Worm (Caenorhabditis elegans) whole organism, midembryonic: ENCODE results near the gene F44F4.3.

Experiments
- T22C8.4 ChIP-seq: fragments of 200-800 bp; sonication (Bioruptor generic); IDR thresholded peaks from 2 replicates; pipeline ENCODE4 v1.3.6; 2022; ENCODE audit warnings: missing genetic modification characterization, missing compliant biosample characterization
- cog-1 ChIP-seq: sonication (generic microtip); optimal IDR thresholded peaks from 2 replicates; lab custom pipeline; 2016; ENCODE audit warnings: missing genetic modification characterization, missing compliant biosample characterization
- flt-1 ChIP-seq: fragments of 200-800 bp; sonication (Bioruptor generic); IDR thresholded peaks from 2 replicates; pipeline ENCODE4 v1.3.6; 2022; ENCODE audit warnings: missing genetic modification characterization, missing compliant biosample characterization
- klf-2 ChIP-seq: fragments of 200-800 bp; sonication (Bioruptor generic); conservative IDR thresholded peaks from 2 replicates; pipeline ENCODE4 v1.3.6; 2022; ENCODE audit warnings: missing genetic modification reagents, missing genetic modification characterization, missing compliant biosample characterization
- med-1 ChIP-seq: sonication (generic microtip); optimal IDR thresholded peaks from 2 replicates; lab custom pipeline; 2017; ENCODE audit warnings: missing genetic modification characterization, mild to moderate bottlenecking, missing compliant biosample characterization, antibody characterized with exemption, missing genetic modification reagents; ENCODE audit not compliant: insufficient read depth
- ref-1 ChIP-seq: fragments of 200-800 bp; sonication (Bioruptor generic); conservative IDR thresholded peaks from 2 replicates; pipeline ENCODE4 v1.3.6; 2022; ENCODE audit warnings: missing genetic modification reagents, missing genetic modification characterization, missing compliant biosample characterization
- tab-1 ChIP-seq: fragments of 200-800 bp; sonication (Bioruptor generic); IDR thresholded peaks from 2 replicates; pipeline ENCODE4 v1.3.6; 2022; ENCODE audit warnings: missing genetic modification characterization, missing compliant biosample characterization
- ztf-23 ChIP-seq: fragments of 200-800 bp; sonication (Bioruptor generic); IDR thresholded peaks from 2 replicates; pipeline ENCODE4 v1.3.6; 2022; ENCODE audit warnings: missing genetic modification reagents, missing genetic modification characterization, missing compliant biosample characterization
- ztf-29 ChIP-seq: fragments of 200-800 bp; sonication (Bioruptor generic); IDR thresholded peaks from 2 replicates; pipeline ENCODE4 v1.3.6; 2022; ENCODE audit warnings: missing genetic modification reagents, missing genetic modification characterization, missing compliant biosample characterization

The F44F4.3 gene

DNA sequence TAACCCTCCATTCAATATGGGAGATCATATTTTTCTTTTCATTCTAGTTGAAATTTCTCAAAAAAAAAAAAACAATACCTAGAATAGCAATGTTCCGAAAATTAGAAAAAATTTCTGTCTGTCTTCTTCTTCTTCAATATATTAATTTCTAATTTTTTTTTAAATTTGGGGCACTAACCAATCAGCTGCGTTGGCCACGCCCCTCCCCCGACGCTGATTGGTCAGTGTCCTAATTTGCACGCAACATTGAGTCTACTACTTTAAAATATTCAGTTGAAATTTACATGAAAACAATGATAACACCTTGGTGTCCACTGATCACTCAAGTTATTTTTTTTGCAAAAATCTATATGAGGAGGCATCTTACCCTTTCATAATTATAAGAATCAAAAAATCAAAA, 10.2 kb upstream of the F44F4.3 start:
- TF ChIP-seq ref-1, result no peak
- no peak for TF ChIP-seq cog-1 (tag; lab: Kevin White, UChicago)
- TF ChIP-seq ztf-23, result no peak
- TF ChIP-seq flt-1, result no peak

DNA sequence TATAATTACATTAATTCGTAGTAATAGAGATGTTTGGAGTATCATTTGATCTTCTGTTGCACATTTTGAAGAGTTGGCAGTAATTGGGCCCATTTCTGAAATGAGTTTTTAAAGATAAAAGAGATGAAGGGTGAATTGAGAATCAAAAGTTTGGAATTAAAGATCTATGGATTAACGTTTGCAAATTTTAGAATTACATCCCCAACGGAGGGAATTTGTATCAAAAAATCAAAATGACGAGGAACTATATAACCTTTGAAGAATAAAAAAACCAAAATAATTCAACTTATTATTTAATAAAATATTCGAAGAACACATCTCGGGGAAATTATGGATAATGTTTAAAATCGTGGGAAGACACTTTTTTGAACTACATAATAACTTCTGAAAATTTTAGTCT, 9.3 kb upstream of the F44F4.3 start, which contains the start of gene sra-10:
Gene sra-10, minus strand, starts transcription at position 101 of the 400 bp plus-strand sequence.
- TF ChIP-seq cog-1 (tag; lab: Kevin White, UChicago) (no peak), med-1 (GFP tag; lab: Kevin White, UChicago) (no peak), T22C8.4 (GFP tag; lab: Robert Waterston, UW) (no peak), ztf-29 (no peak), klf-2 (no peak), ztf-23 (no peak), tab-1 (GFP tag; lab: Robert Waterston, UW) (no peak), flt-1 (no peak), ref-1 (no peak)

DNA sequence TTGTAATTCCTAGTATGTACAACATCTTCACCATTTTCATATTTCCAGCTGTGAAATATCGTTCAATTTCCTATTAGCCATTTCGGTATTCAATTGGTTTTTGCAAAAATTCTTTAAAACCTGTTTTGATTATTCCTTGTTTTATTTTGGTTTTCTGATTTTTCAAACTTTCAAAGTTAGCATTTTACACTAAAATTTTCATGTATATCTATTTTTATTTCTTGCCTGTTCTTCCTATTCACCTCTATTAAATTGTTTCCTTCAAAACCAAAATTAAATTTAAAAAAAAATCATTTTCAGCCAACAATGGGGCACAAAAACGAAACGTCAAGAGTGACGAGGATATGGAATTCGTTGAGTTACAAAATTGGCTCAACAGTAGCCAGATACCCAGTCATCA, 3.3 kb upstream of the F44F4.3 start, which contains the start of gene ptr-8:
Gene ptr-8, plus strand, starts transcription at position 301 of the 400 bp plus-strand sequence.
- no peak for TF ChIP-seq klf-2
- TF ChIP-seq ztf-29, result no peak
- TF ChIP-seq med-1 (GFP tag; lab: Kevin White, UChicago), result no peak
- no peak for TF ChIP-seq ref-1
- no peak for TF ChIP-seq flt-1
- no peak for TF ChIP-seq tab-1 (GFP tag; lab: Robert Waterston, UW)
- no peak for TF ChIP-seq T22C8.4 (GFP tag; lab: Robert Waterston, UW)
- no peak for TF ChIP-seq ztf-23
- no peak for TF ChIP-seq cog-1 (tag; lab: Kevin White, UChicago)

- no peak for TF ChIP-seq flt-1
- no peak for TF ChIP-seq ref-1
- TF ChIP-seq klf-2, result no peak
- TF ChIP-seq med-1 (GFP tag; lab: Kevin White, UChicago), result no peak
- no peak for TF ChIP-seq ztf-29
- no peak for TF ChIP-seq tab-1 (GFP tag; lab: Robert Waterston, UW)
- no peak for TF ChIP-seq T22C8.4 (GFP tag; lab: Robert Waterston, UW)
- no peak for TF ChIP-seq cog-1 (tag; lab: Kevin White, UChicago)
- no peak for TF ChIP-seq ztf-23
Measured at ce11 chrII:10887097-10887496, 1.4 kb upstream of the F44F4.3 start.

DNA sequence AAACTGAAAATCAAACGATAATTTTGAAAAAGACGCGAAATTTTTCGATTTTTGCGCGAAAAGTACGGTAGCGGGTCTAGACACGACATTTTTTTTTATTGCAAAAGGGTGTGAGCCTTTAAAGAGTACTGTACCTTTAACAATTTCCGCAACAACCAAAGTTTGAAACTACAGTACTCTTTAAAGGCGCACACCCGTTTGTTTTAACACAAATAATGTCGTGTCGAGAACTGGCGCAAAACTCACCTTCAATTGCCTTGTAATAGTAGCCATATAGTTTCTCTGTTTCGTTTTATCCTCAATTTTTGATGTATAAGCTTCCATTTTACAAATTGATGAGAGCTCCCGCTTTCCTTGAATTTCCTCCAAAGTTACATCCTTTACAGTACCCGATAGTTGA, 468 bp downstream of the F44F4.3 start:
- TF ChIP-seq med-1 (GFP tag; lab: Kevin White, UChicago), result no peak

ce11 chrII:10884396-10884795, 1.3 kb downstream of the F44F4.3 start, which contains the start of gene egg-3:
egg-3 (minus strand) TSS chrII:10884441.
- TF ChIP-seq ref-1 (no peak), med-1 (GFP tag; lab: Kevin White, UChicago) (no peak), cog-1 (tag; lab: Kevin White, UChicago) (no peak), ztf-29 (no peak), tab-1 (GFP tag; lab: Robert Waterston, UW) (no peak), ztf-23 (no peak), klf-2 (no peak), T22C8.4 (GFP tag; lab: Robert Waterston, UW) (no peak)

- TF ChIP-seq tab-1 (GFP tag; lab: Robert Waterston, UW), result no peak
- no peak for TF ChIP-seq ztf-23
- no peak for TF ChIP-seq T22C8.4 (GFP tag; lab: Robert Waterston, UW)
- TF ChIP-seq ztf-29, result no peak
- no peak for TF ChIP-seq ref-1
- TF ChIP-seq cog-1 (tag; lab: Kevin White, UChicago), result no peak
- TF ChIP-seq med-1 (GFP tag; lab: Kevin White, UChicago), result no peak
- TF ChIP-seq klf-2, result no peak
- TF ChIP-seq flt-1, result no peak
Measured at ce11 chrII:10880625-10881024, 5.1 kb downstream of the F44F4.3 start, which contains the start of gene lurp-1. lurp-1 (plus strand) TSS chrII:10880925.

DNA sequence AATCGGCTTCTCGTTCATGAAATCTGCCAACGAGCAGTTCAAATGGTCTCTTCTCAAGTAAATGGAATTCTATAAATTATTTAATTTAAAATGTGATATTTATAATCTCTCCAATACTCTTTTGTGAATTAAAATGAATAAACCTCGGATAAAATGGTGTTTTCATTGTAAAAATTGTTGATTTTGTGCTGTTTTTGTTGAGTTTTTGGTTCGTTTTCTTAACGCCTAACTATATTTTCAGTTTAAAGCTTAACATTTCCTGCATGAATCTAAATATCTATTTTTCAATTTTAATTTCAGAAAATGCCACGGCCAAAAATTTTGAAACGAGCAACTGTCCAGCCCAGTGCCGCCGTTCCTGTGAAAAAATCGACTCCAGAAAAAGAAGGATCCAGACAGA, 12.1 kb downstream of the F44F4.3 start, which contains the start of gene orc-2:
Gene orc-2, plus strand, starts transcription at position 301 of the 400 bp plus-strand sequence.
- TF ChIP-seq ref-1 (no peak), ztf-29 (no peak), med-1 (GFP tag; lab: Kevin White, UChicago) (no peak)

DNA sequence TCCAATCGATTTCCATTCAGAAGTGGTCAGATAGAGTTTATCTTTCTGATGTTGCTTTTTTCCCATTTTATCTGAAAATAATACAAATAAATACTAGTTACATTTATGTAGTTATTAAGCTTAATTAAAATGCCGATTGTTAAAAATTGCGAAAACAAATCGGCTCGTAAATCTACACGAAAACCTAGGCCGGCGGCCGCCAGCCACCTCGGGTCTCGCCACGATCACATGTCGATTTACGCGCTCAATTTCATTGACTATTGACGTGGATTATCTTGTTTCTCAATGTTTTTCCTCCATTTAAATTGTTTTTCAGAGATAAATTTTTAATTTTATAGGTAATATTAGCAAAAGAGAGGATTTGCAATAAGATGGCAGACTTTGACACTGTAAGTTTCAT, 13.2 kb downstream of the F44F4.3 start, which contains the start of the genes cyn-4 and copz-1:
Gene cyn-4, minus strand, starts transcription at position 71 of the 400 bp plus-strand sequence.
Gene copz-1, plus strand, starts transcription at position 339 of the 400 bp plus-strand sequence.
- TF ChIP-seq klf-2, result 0 out of 2 replicates have a peak, but pooled peaks have one; percentile 42
- TF ChIP-seq ztf-23, result peak; percentile 67
- no peak for TF ChIP-seq ztf-29
- 0 out of 2 replicates have a peak, but pooled peaks have one; percentile 29 for TF ChIP-seq tab-1 (GFP tag; lab: Robert Waterston, UW)
- no peak for TF ChIP-seq T22C8.4 (GFP tag; lab: Robert Waterston, UW)
- 0 out of 2 replicates have a peak, but pooled peaks have one; percentile 46 for TF ChIP-seq flt-1
- TF ChIP-seq cog-1 (tag; lab: Kevin White, UChicago), result peak; percentile 80

- TF ChIP-seq cog-1 (tag; lab: Kevin White, UChicago) (no peak), klf-2 (no peak), tab-1 (GFP tag; lab: Robert Waterston, UW) (no peak), flt-1 (no peak), ztf-29 (no peak), ref-1 (no peak), T22C8.4 (GFP tag; lab: Robert Waterston, UW) (no peak), med-1 (GFP tag; lab: Kevin White, UChicago) (no peak), ztf-23 (no peak)
Measured at ce11 chrII:10870698-10871097, 15.0 kb downstream of the F44F4.3 start.

DNA sequence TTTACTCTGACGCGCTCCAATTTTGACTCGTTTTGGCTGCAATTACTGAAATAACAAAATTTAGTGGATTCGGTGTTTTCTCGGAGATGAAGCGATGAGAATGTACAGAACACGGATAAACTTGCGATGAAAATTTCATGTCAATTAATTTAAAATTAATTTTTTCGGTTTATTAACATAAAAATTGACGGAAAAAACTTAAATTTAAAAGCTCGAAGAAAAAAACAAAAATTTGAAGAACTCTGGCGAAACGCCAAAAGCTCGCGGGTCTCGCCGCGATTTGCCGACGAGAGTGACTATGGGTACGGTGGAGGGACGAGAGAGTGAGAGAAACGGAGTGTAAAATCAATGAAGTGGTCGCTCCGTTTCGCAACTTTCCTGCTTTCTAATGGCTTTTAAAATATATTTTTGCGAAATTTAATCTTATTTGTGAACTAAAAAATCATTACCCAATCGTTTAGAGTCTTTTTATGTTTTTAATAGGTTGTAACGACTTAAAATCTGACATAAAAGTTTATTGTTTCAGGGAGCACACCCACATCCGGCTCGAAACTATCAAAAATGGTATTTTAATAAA, 17.0 kb downstream of the F44F4.3 start, which contains the start of the genes gmps-1 and cap-2:
Gene gmps-1, minus strand, starts transcription at position 51 of the 577 bp plus-strand sequence.
Gene cap-2, plus strand, starts transcription at position 527 of the 577 bp plus-strand sequence.
- TF ChIP-seq T22C8.4 (GFP tag; lab: Robert Waterston, UW), result peak; percentile 86
- no peak for TF ChIP-seq ztf-29
- peak; percentile 76 for TF ChIP-seq flt-1
- peak; percentile 64 for TF ChIP-seq cog-1 (tag; lab: Kevin White, UChicago)
- TF ChIP-seq med-1 (GFP tag; lab: Kevin White, UChicago), result no peak
- TF ChIP-seq ztf-23, result peak; percentile 59; the same call in 1 of the 2 replicates
